Worm (Caenorhabditis elegans) whole organism, mixed stage, embryonic: ENCODE measurements around the gene let-716.

ENCODE experiments used
- ces-1 ChIP-seq: fragments of 150-350 bp; optimal IDR thresholded peaks from 2 replicates; lab custom pipeline; 2014; ENCODE audit warnings: missing biosample characterization, missing genetic modification reagents, missing genetic modification characterization
- elt-1 ChIP-seq: sonication (generic microtip); optimal IDR thresholded peaks from 2 replicates; lab custom pipeline; 2017; ENCODE audit warnings: missing genetic modification characterization, mild to moderate bottlenecking, missing compliant biosample characterization, antibody characterized with exemption, moderate library complexity, borderline replicate concordance; ENCODE audit not compliant: insufficient read depth
- elt-3 ChIP-seq: fragments of 150-350 bp; optimal IDR thresholded peaks from 2 replicates; lab custom pipeline; 2014; ENCODE audit warnings: missing biosample characterization, missing genetic modification characterization
- lin-13 ChIP-seq: fragments of 150-350 bp; optimal IDR thresholded peaks from 2 replicates; lab custom pipeline; 2014; ENCODE audit warnings: missing biosample characterization, missing genetic modification characterization
- nhr-28 ChIP-seq: fragments of 150-350 bp; optimal IDR thresholded peaks from 2 replicates; lab custom pipeline; 2014; ENCODE audit warnings: missing biosample characterization, missing genetic modification characterization
- pha-4 ChIP-seq: fragments of 150-350 bp; optimal IDR thresholded peaks from 2 replicates; lab custom pipeline; 2018; ENCODE audit warnings: missing biosample characterization, missing genetic modification reagents, missing genetic modification characterization
- unc-39 ChIP-seq: fragments of 150-350 bp; optimal IDR thresholded peaks from 2 replicates; lab custom pipeline; 2014; ENCODE audit warnings: missing biosample characterization, missing genetic modification characterization
- unc-62 ChIP-seq: fragments of 150-350 bp; optimal IDR thresholded peaks from 2 replicates; lab custom pipeline; 2014; ENCODE audit warnings: missing biosample characterization, missing genetic modification reagents, missing genetic modification characterization

DNA sequence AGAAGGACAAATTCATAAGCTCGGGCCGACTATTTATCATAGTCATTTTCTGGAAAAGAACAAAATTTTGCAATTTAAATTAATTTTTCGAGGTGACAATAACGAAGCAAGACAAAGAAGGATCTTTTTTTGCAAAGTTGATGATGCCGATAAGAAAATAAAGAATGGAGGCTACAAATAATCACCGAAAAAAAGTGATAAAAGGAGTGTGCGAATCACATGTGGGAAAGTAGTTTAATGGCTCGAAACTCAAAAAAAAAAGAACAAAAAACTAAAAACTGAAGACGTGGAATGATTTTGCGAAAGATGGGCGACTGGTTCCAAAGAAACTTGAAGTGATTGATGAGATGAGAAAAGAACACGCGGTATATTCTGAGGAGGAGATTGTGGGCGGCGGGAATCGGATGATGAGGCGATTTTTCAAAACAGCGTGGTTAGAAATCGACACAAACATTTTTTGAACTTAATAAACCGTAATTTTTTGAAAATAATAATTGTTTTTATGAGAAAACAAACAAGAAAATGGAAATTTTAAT, 36.1 kb downstream of the let-716 start, which contains the start of gene atgl-1:
- TF ChIP-seq ces-1 (GFP tag; lab: Kevin White, UChicago), result no peak
- TF ChIP-seq nhr-28 (tag; lab: Kevin White, UChicago), result no peak
- TF ChIP-seq unc-39 (tag; lab: Kevin White, UChicago), result no peak
- TF ChIP-seq elt-3 (tag; lab: Kevin White, UChicago), result no peak
- TF ChIP-seq elt-1 (tag; lab: Kevin White, UChicago), result no peak
- TF ChIP-seq lin-13 (tag; lab: Kevin White, UChicago), result no peak
- TF ChIP-seq pha-4 (tag; lab: Kevin White, UChicago), result no peak
- TF ChIP-seq unc-62 (GFP tag; lab: Kevin White, UChicago), result no peak
